Worm (Caenorhabditis elegans) whole organism, L1 larva: ENCODE measurements around the gene F31E8.5.

ENCODE experiments used
- C04F5.9 ChIP-seq: sonication (generic microtip); optimal IDR thresholded peaks from 2 replicates; lab custom pipeline; 2016; ENCODE audit warnings: missing genetic modification characterization, missing compliant biosample characterization
- aha-1 ChIP-seq: fragments of 150-350 bp; optimal IDR thresholded peaks from 2 replicates; lab custom pipeline; 2014; ENCODE audit warnings: missing biosample characterization, missing genetic modification characterization
- alr-1 ChIP-seq: fragments of 200-800 bp; sonication (Bioruptor generic); optimal IDR thresholded peaks from 2 replicates; lab custom pipeline; 2018; ENCODE audit warnings: borderline replicate concordance, mild to moderate bottlenecking, missing genetic modification characterization, missing compliant biosample characterization
- aly-2 ChIP-seq: fragments of 150-350 bp; optimal IDR thresholded peaks from 2 replicates; lab custom pipeline; 2014; ENCODE audit warnings: missing biosample characterization, missing genetic modification characterization
- ceh-63 ChIP-seq: fragments of 200-800 bp; sonication (Bioruptor generic); optimal IDR thresholded peaks from 2 replicates; lab custom pipeline; 2018; ENCODE audit warnings: mild to moderate bottlenecking, missing genetic modification characterization, missing compliant biosample characterization
- ceh-82 ChIP-seq, 3 experiments: fragments of 150-350 bp in 1 of 3; sonication (generic microtip) in 2 of 3; optimal IDR thresholded peaks; 2 replicates each; lab custom pipeline; 2014 to 2017; ENCODE audit warnings: missing biosample characterization in 3 of 3, missing genetic modification characterization in 3 of 3
- ceh-90 ChIP-seq: sonication (generic microtip); optimal IDR thresholded peaks from 2 replicates; lab custom pipeline; 2016; ENCODE audit warnings: missing genetic modification characterization, missing compliant biosample characterization
- ces-1 ChIP-seq: fragments of 150-350 bp; optimal IDR thresholded peaks from 2 replicates; lab custom pipeline; 2014; ENCODE audit warnings: missing biosample characterization, missing genetic modification reagents, missing genetic modification characterization
- dsc-1 ChIP-seq: sonication (generic microtip); optimal IDR thresholded peaks from 2 replicates; lab custom pipeline; 2016; ENCODE audit warnings: mild to moderate bottlenecking, missing genetic modification characterization, missing compliant biosample characterization
- efl-3 ChIP-seq: fragments of 200-800 bp; sonication (Bioruptor generic); optimal IDR thresholded peaks from 2 replicates; lab custom pipeline; 2018; ENCODE audit warnings: mild to moderate bottlenecking, missing genetic modification characterization, missing compliant biosample characterization
- egl-13 ChIP-seq: sonication (generic microtip); optimal IDR thresholded peaks from 2 replicates; lab custom pipeline; 2016; ENCODE audit warnings: missing genotype, missing genetic modification reagents, missing genetic modification characterization, missing compliant biosample characterization
- ets-5 ChIP-seq: fragments of 200-800 bp; sonication (Bioruptor generic); IDR thresholded peaks from 2 replicates; pipeline ENCODE4 v1.3.6; 2022; ENCODE audit warnings: missing genetic modification characterization, missing compliant biosample characterization
- fkh-10 ChIP-seq: sonication (generic microtip); optimal IDR thresholded peaks from 2 replicates; lab custom pipeline; 2017; ENCODE audit warnings: missing biosample characterization, missing genetic modification reagents, missing genetic modification characterization
- fkh-4 ChIP-seq: sonication (generic microtip); optimal IDR thresholded peaks from 2 replicates; lab custom pipeline; 2016; ENCODE audit warnings: missing compliant biosample characterization, missing genetic modification characterization, borderline replicate concordance
- fkh-8 ChIP-seq: sonication (generic microtip); optimal IDR thresholded peaks from 2 replicates; lab custom pipeline; 2016; ENCODE audit warnings: mild to moderate bottlenecking, missing genetic modification characterization, missing compliant biosample characterization
- fos-1 ChIP-seq: fragments of 150-350 bp; optimal IDR thresholded peaks from 2 replicates; lab custom pipeline; 2014; ENCODE audit warnings: missing biosample characterization, missing genetic modification characterization
- hpl-2 ChIP-seq: fragments of 150-350 bp; optimal IDR thresholded peaks from 2 replicates; lab custom pipeline; 2014; ENCODE audit warnings: missing biosample characterization, missing genetic modification reagents, missing genetic modification characterization
- irx-1 ChIP-seq: sonication (generic microtip); optimal IDR thresholded peaks from 2 replicates; lab custom pipeline; 2016; ENCODE audit warnings: missing genetic modification characterization, missing compliant biosample characterization
- jun-1 ChIP-seq: fragments of 150-350 bp; optimal IDR thresholded peaks from 2 replicates; lab custom pipeline; 2014; ENCODE audit warnings: missing biosample characterization, missing genetic modification reagents, missing genetic modification characterization
- lin-14 ChIP-seq: fragments of 200-800 bp; sonication (Bioruptor generic); optimal IDR thresholded peaks from 2 replicates; lab custom pipeline; 2018; ENCODE audit warnings: mild to moderate bottlenecking, missing genetic modification characterization, moderate library complexity, missing compliant biosample characterization
- lin-15B ChIP-seq: fragments of 150-350 bp; sonication (generic microtip); optimal IDR thresholded peaks from 3 replicates; lab custom pipeline; 2014; ENCODE audit warnings: missing biosample characterization, missing genetic modification characterization
- lin-35 ChIP-seq, 2 experiments: fragments of 150-350 bp; optimal IDR thresholded peaks; 2 replicates each; lab custom pipeline; 2014; ENCODE audit warnings: missing biosample characterization in 2 of 2, missing genetic modification characterization in 2 of 2, missing genetic modification reagents in 2 of 2
- mab-9 ChIP-seq: fragments of 200-800 bp; sonication (Bioruptor generic); IDR thresholded peaks from 2 replicates; pipeline ENCODE4 v1.3.6; 2022; ENCODE audit warnings: missing genetic modification reagents, missing genetic modification characterization, missing compliant biosample characterization
- mdl-1 ChIP-seq, 2 experiments: fragments of 150-350 bp; optimal IDR thresholded peaks; 2 replicates each; lab custom pipeline; 2014 to 2017; ENCODE audit warnings: missing biosample characterization in 2 of 2, missing genetic modification characterization in 2 of 2, inconsistent platforms in 1 of 2
- mef-2 ChIP-seq: fragments of 150-350 bp; optimal IDR thresholded peaks from 2 replicates; lab custom pipeline; 2014; ENCODE audit warnings: missing biosample characterization, missing genetic modification characterization
- nhr-12 ChIP-seq: sonication (generic microtip); optimal IDR thresholded peaks from 2 replicates; lab custom pipeline; 2017; ENCODE audit warnings: missing biosample characterization, missing genetic modification characterization
- nhr-19 ChIP-seq: fragments of 200-800 bp; sonication (Bioruptor generic); conservative IDR thresholded peaks from 2 replicates; pipeline ENCODE4 v1.3.6; 2022; ENCODE audit warnings: missing genetic modification characterization, missing compliant biosample characterization
- nhr-20 ChIP-seq: sonication (generic microtip); optimal IDR thresholded peaks from 2 replicates; lab custom pipeline; 2016; ENCODE audit warnings: mild to moderate bottlenecking, missing genetic modification characterization, missing compliant biosample characterization
- nhr-47 ChIP-seq: sonication (generic microtip); optimal IDR thresholded peaks from 2 replicates; lab custom pipeline; 2016; ENCODE audit warnings: mild to moderate bottlenecking, missing genetic modification characterization, moderate library complexity, missing compliant biosample characterization
- nhr-76 ChIP-seq: sonication (generic microtip); optimal IDR thresholded peaks from 2 replicates; lab custom pipeline; 2017; ENCODE audit warnings: missing biosample characterization, missing genetic modification characterization
- nhr-77 ChIP-seq: fragments of 150-350 bp; optimal IDR thresholded peaks from 2 replicates; lab custom pipeline; 2014; ENCODE audit warnings: missing biosample characterization, missing genetic modification characterization
- nhr-84 ChIP-seq: sonication (generic microtip); optimal IDR thresholded peaks from 2 replicates; lab custom pipeline; 2017; ENCODE audit warnings: missing biosample characterization, missing genetic modification characterization
- nhr-90 ChIP-seq: sonication (generic microtip); optimal IDR thresholded peaks from 2 replicates; lab custom pipeline; 2016; ENCODE audit warnings: mild to moderate bottlenecking, missing genetic modification characterization, missing compliant biosample characterization; ENCODE audit not compliant: poor library complexity
- pag-3 ChIP-seq: sonication (generic microtip); optimal IDR thresholded peaks from 2 replicates; lab custom pipeline; 2017; ENCODE audit warnings: missing genetic modification characterization, mild to moderate bottlenecking, missing compliant biosample characterization, antibody characterized with exemption, borderline replicate concordance; ENCODE audit not compliant: insufficient read depth
- pax-3 ChIP-seq: fragments of 200-800 bp; sonication (Bioruptor generic); optimal IDR thresholded peaks from 2 replicates; lab custom pipeline; 2018; ENCODE audit warnings: mild to moderate bottlenecking, missing genetic modification characterization, moderate library complexity, missing compliant biosample characterization
- pqm-1 ChIP-seq: sonication (generic microtip); optimal IDR thresholded peaks from 3 replicates; lab custom pipeline; 2017; ENCODE audit warnings: missing biosample characterization, missing genetic modification characterization
- rnt-1 ChIP-seq: sonication (generic microtip); optimal IDR thresholded peaks from 2 replicates; lab custom pipeline; 2016; ENCODE audit warnings: mild to moderate bottlenecking, missing genetic modification characterization, moderate library complexity, missing compliant biosample characterization
- skn-1 ChIP-seq: fragments of 150-350 bp; optimal IDR thresholded peaks from 2 replicates; lab custom pipeline; 2014; ENCODE audit warnings: missing biosample characterization, missing genetic modification characterization
- snu-23 ChIP-seq: sonication (generic microtip); optimal IDR thresholded peaks from 2 replicates; lab custom pipeline; 2016; ENCODE audit warnings: missing genetic modification characterization, missing compliant biosample characterization
- sup-37 ChIP-seq: fragments of 200-800 bp; sonication (Bioruptor generic); optimal IDR thresholded peaks from 2 replicates; lab custom pipeline; 2018; ENCODE audit warnings: mild to moderate bottlenecking, missing genetic modification characterization, missing compliant biosample characterization
- swsn-7 ChIP-seq: sonication (generic microtip); optimal IDR thresholded peaks from 2 replicates; lab custom pipeline; 2016; ENCODE audit warnings: missing genetic modification characterization, missing compliant biosample characterization
- tbx-2 ChIP-seq: sonication (generic microtip); optimal IDR thresholded peaks from 2 replicates; lab custom pipeline; 2016; ENCODE audit warnings: missing genetic modification characterization, missing compliant biosample characterization
- unc-130 ChIP-seq: fragments of 150-350 bp; optimal IDR thresholded peaks from 2 replicates; lab custom pipeline; 2017; ENCODE audit warnings: missing biosample characterization, missing genetic modification characterization, inconsistent platforms
- unc-30 ChIP-seq: sonication (generic microtip); optimal IDR thresholded peaks from 2 replicates; lab custom pipeline; 2017; ENCODE audit warnings: missing biosample characterization, missing genetic modification characterization
- unc-62 ChIP-seq: fragments of 150-350 bp; optimal IDR thresholded peaks from 2 replicates; lab custom pipeline; 2014; ENCODE audit warnings: missing biosample characterization, missing genetic modification reagents, missing genetic modification characterization
- unc-86 ChIP-seq: sonication (generic microtip); optimal IDR thresholded peaks from 2 replicates; lab custom pipeline; 2016; ENCODE audit warnings: missing genetic modification characterization, missing compliant biosample characterization
- unc-98 ChIP-seq: fragments of 200-800 bp; sonication (Bioruptor generic); IDR thresholded peaks from 2 replicates; pipeline ENCODE4 v1.3.6; 2022; ENCODE audit warnings: missing genetic modification characterization, missing compliant biosample characterization

F31E8.5 gene

DNA sequence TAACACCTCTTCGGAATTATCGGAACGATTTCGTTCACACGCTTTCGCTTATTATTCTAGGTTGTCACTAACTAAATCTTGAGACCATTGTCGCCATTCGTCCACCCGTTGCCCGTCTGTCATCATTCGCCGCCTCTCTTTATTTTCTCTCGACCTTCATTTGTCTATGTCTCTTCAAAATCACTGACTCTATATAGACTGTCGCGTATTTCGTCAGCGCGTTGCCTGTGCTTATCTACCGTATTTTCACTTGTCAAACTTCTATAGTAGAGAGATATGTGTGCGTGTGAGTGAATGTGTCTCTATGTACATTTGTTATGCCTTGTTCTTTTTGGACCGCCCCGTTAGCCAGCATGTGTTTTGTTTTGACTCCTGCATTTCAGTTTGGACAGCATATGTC is 22.0 kb upstream of the F31E8.5 start (continued):
- TF ChIP-seq fkh-8 (tag; lab: Kevin White, UChicago) (no peak), nhr-20 (tag; lab: Kevin White, UChicago) (peak; percentile 67), ceh-82 (tag; optimal IDR thresholded peaks at IDR 0.05; lab: Kevin White, UChicago) (peak in 1 of 3 experiments; percentile 23), alr-1 (tag; lab: Kevin White, UChicago) (no peak), nhr-19 (no peak; the same call in none of the 2 replicates), mdl-1 (tag; optimal IDR thresholded peaks at IDR 0.05; lab: Kevin White, UChicago) (peak in 1 of 2 experiments; percentile 61), fos-1 (tag; lab: Kevin White, UChicago) (no peak), snu-23 (peak; percentile 64), lin-15B (tag; lab: Kevin White, UChicago) (no peak), nhr-84 (tag; lab: Kevin White, UChicago) (no peak), sup-37 (GFP tag; lab: Kevin White, UChicago) (no peak), jun-1 (tag; lab: Kevin White, UChicago) (peak; percentile 15), pax-3 (tag; lab: Kevin White, UChicago) (no peak), swsn-7 (tag; lab: Kevin White, UChicago) (peak; percentile 22), nhr-90 (tag; lab: Kevin White, UChicago) (peak; percentile 42), mef-2 (tag; lab: Kevin White, UChicago) (no peak), hpl-2 (GFP tag; lab: Kevin White, UChicago) (no peak), unc-30 (no peak), nhr-47 (tag; lab: Kevin White, UChicago) (no peak), mab-9 (GFP tag; lab: Robert Waterston, UW) (no peak), unc-130 (tag; lab: Kevin White, UChicago) (no peak), C04F5.9 (no peak), unc-98 (GFP tag; lab: Robert Waterston, UW) (no peak), lin-35 (GFP tag; optimal IDR thresholded peaks at IDR 0.05; lab: Kevin White, UChicago) (peak in 1 of 2 experiments; percentile 61), dsc-1 (tag; lab: Kevin White, UChicago) (no peak), fkh-4 (tag; lab: Kevin White, UChicago) (no peak), ceh-63 (GFP tag; lab: Kevin White, UChicago) (no peak), lin-14 (GFP tag; lab: Kevin White, UChicago) (peak; percentile 87), ceh-90 (tag; lab: Kevin White, UChicago) (no peak), unc-62 (GFP tag; lab: Kevin White, UChicago) (no peak)

DNA sequence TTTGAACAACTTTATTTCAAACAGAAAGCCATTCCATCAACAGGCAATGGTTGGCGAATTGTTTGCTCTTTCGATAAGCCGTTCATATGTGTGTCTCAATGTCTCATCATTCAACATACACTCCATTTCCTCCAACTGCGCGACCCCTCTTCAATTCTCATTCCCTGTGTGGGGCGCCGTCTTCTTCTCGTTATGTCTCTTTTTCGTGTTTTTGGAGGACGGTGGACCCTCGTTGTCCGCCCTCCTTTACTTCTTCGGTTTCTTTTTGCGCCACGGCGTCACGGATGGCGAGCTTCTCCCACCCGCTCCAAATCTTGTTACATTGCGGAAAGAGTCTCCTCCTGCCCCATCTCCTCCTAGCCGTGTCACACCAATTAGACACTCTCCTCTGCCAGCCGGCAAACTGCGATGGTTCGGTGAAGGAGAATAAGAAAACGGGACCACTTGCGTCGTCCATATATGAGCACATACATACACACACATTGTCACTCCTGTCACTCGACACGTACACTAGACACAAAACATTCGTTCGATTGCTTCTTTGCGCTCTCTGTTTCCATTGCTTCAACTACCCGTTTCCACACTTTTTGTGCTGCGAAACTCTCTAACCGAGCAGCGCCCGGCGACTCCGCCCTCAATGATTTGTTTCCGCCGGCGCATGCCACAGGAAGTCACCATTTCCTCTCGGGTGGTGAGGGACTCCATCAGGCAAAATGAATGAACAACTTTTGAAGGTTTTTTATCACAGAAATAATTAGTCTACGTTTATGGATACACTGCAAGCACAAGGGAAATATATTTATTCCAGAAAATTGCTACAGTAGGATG is 21.2 kb upstream of the F31E8.5 start:
- TF ChIP-seq fkh-4 (tag; lab: Kevin White, UChicago) = no peak
- TF ChIP-seq unc-86 (tag; lab: Kevin White, UChicago) = peak; percentile 1
- TF ChIP-seq aly-2 = no peak
- peak; percentile 61 for TF ChIP-seq lin-14 (GFP tag; lab: Kevin White, UChicago)
- peak; percentile 19 for TF ChIP-seq tbx-2
- TF ChIP-seq fkh-10 (GFP tag; lab: Kevin White, UChicago) = no peak
- no peak for TF ChIP-seq unc-62 (GFP tag; lab: Kevin White, UChicago)
- no peak for TF ChIP-seq pag-3
- no peak for TF ChIP-seq nhr-12 (tag; lab: Kevin White, UChicago)
- TF ChIP-seq unc-30 = no peak
- no peak for TF ChIP-seq rnt-1 (tag; lab: Kevin White, UChicago)
- peak; percentile 58 for TF ChIP-seq fkh-8 (tag; lab: Kevin White, UChicago)

DNA sequence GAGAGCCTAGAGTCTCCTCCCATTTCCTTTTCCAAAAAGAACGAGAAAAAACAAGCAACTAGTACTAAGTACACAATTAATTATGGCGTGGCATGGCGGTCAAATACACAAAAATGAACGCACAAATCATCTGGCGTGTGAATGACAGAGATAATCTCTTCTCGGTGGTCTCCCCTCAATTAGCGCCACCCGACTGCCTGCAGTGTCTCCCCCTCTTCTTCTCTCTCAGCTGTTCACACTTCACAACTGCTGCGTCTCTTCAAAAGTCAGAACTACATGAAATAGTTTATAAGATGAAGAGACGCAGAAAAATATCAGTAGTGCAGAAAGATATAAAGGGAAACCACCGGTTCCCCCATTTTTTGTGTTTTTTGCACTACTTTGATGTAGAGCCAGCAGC is 20.3 kb upstream of the F31E8.5 start:
- no peak for TF ChIP-seq pqm-1 (tag; lab: Kevin White, UChicago)
- TF ChIP-seq swsn-7 (tag; lab: Kevin White, UChicago) = peak; percentile 18
- no peak for TF ChIP-seq alr-1 (tag; lab: Kevin White, UChicago)
- peak; percentile 72 for TF ChIP-seq tbx-2
- TF ChIP-seq lin-15B (tag; lab: Kevin White, UChicago) = no peak
- TF ChIP-seq nhr-47 (tag; lab: Kevin White, UChicago) = peak; percentile 56
- TF ChIP-seq ets-5 (GFP tag; lab: Robert Waterston, UW) = no peak
- no peak for TF ChIP-seq skn-1 (tag; lab: Kevin White, UChicago)
- TF ChIP-seq nhr-20 (tag; lab: Kevin White, UChicago) = peak; percentile 76
- TF ChIP-seq egl-13 (tag; lab: Kevin White, UChicago) = peak; percentile 6
- TF ChIP-seq snu-23 = peak; percentile 58
- no peak for TF ChIP-seq aha-1 (tag; lab: Kevin White, UChicago)
- no peak for TF ChIP-seq nhr-76 (tag; lab: Kevin White, UChicago)
- no peak for TF ChIP-seq jun-1 (tag; lab: Kevin White, UChicago)
- TF ChIP-seq ces-1 (GFP tag; lab: Kevin White, UChicago) = no peak
- TF ChIP-seq efl-3 = no peak
- peak; percentile 20 for TF ChIP-seq nhr-77 (tag; lab: Kevin White, UChicago)
- peak; percentile 60 for TF ChIP-seq irx-1
